2 worm cellular contexts compared by ENCODE assay signal in the genomic region with DNA sequence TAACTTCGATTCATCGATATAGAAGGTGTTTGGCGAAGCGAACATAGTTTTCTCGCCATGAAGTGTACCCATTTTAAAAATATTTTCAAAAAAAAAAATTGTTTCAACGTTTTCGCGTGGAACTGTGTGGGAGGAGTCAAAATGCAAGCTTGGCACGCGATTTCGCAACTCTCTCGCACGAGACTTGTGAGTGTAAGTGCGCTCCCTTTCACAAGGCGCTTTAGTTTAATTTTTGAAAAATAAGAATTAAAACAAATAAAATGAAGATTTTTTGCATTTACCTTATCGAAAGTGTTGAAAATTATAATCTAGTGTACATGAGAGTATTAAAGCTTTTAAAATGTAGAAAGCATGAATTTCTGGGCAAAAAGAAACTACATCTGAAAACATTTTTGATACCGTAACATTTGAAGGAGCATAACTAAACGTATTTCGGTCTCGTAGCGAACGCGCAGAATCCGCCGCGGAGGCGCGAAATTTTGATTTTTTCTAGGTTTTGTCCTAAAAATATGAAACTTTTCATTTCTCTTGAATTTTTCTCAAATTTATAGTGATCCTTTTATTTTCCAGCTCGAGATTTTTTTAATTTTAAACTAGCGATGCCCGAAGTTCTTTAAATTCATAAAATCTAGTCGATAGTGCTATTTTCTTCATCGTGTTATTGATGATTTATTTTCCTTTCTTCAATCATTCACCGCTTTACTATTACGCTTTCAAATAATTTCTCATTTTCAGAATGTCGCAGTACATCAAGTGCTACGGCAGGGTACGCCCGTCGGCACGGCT.
A peak's percentile ranks its signal among the peaks of the same experiment; 100 is the strongest.
TF ChIP-seq lines count a peak whose summit lies in the region.

A gene (minus strand): TSS at position 105 of the 786 bp plus-strand sequence.
A gene (plus strand): TSS at position 736 of the 786 bp plus-strand sequence.

TF ChIP-seq in whole organism, L4 larva, 104 proteins besides CTCF, POLR2A, EP300 and RAD21 (continued from another document):
- TF ChIP-seq tag-97 (GFP tag; IDR thresholded peaks at IDR 0.05; lab: Robert Waterston, UW) (no peak), ceh-82 (tag; optimal IDR thresholded peaks at IDR 0.05; lab: Kevin White, UChicago) (no peak), ceh-20 (GFP tag; IDR thresholded peaks at IDR 0.05; lab: Robert Waterston, UW) (peak; percentile 48; the same call in 1 of the 2 replicates), lin-29 (GFP tag; IDR thresholded peaks at IDR 0.05; lab: Robert Waterston, UW) (no peak), lim-7 (GFP tag; IDR thresholded peaks at IDR 0.05; lab: Robert Waterston, UW) (no peak), lsy-2 (tag; optimal IDR thresholded peaks at IDR 0.05; lab: Kevin White, UChicago) (peak; percentile 36 to 87), daf-12 (tag; optimal IDR thresholded peaks at IDR 0.05; lab: Kevin White, UChicago) (no peak), ces-1 (GFP tag; optimal IDR thresholded peaks at IDR 0.05; lab: Kevin White, UChicago) (no peak), nhr-42 (GFP tag; IDR thresholded peaks at IDR 0.05; lab: Robert Waterston, UW) (no peak), lin-1 (GFP tag; IDR thresholded peaks at IDR 0.05; lab: Robert Waterston, UW) (no peak), cey-2 (tag; optimal IDR thresholded peaks at IDR 0.05; lab: Kevin White, UChicago; ENCODE audit: borderline replicate concordance, insufficient read depth) (no peak), ceh-28 (tag; optimal IDR thresholded peaks at IDR 0.05; lab: Kevin White, UChicago) (no peak), tra-1 (GFP tag; IDR thresholded peaks at IDR 0.05; lab: Robert Waterston, UW) (no peak), lin-13 (GFP tag; optimal IDR thresholded peaks at IDR 0.05; lab: Kevin White, UChicago) (peak; percentile 75), arid-1 (GFP tag; conservative IDR thresholded peaks at IDR 0.05; lab: Robert Waterston, UW) (0 out of 2 replicates have a peak, but pooled peaks have one; percentile 8), dmd-8 (GFP tag; IDR thresholded peaks at IDR 0.05; lab: Robert Waterston, UW) (no peak), nhr-76 (tag; optimal IDR thresholded peaks at IDR 0.05; lab: Kevin White, UChicago) (no peak), daf-16 (GFP tag; optimal IDR thresholded peaks at IDR 0.05; lab: Kevin White, UChicago) (no peak), daf-16 (tag; optimal IDR thresholded peaks at IDR 0.05; lab: Kevin White, UChicago) (peak; percentile 58), T26A8.4 (GFP tag; IDR thresholded peaks at IDR 0.05; lab: Robert Waterston, UW) (peak; percentile 72), skn-1 (tag; optimal IDR thresholded peaks at IDR 0.05; lab: Kevin White, UChicago) (no peak), zip-11 (GFP tag; IDR thresholded peaks at IDR 0.05; lab: Robert Waterston, UW) (no peak), nhr-25 (tag; optimal IDR thresholded peaks at IDR 0.05; lab: Kevin White, UChicago; ENCODE audit: borderline replicate concordance, insufficient read depth) (peak; percentile 64), set-16 (GFP tag; IDR thresholded peaks at IDR 0.05; lab: Robert Waterston, UW) (no peak), ama-1 (optimal IDR thresholded peaks at IDR 0.05; lab: Kevin White, UChicago) (no peak), F37D6.2 (tag; optimal IDR thresholded peaks at IDR 0.05; lab: Kevin White, UChicago) (peak; percentile 9), unc-39 (tag; optimal IDR thresholded peaks at IDR 0.05; lab: Kevin White, UChicago) (no peak), unc-130 (GFP tag; optimal IDR thresholded peaks at IDR 0.05; lab: Kevin White, UChicago) (peak; percentile 91), snpc-1.2 (GFP tag; IDR thresholded peaks at IDR 0.05; lab: Robert Waterston, UW) (peak; percentile 95), daf-8 (GFP tag; IDR thresholded peaks at IDR 0.05; lab: Robert Waterston, UW) (no peak), mxl-2 (GFP tag; conservative IDR thresholded peaks at IDR 0.05; lab: Robert Waterston, UW) (no peak), Y48G9A.11 (GFP tag; IDR thresholded peaks at IDR 0.05; lab: Robert Waterston, UW) (peak; percentile 69; the same call in 1 of the 2 replicates), ctbp-1 (GFP tag; IDR thresholded peaks at IDR 0.05; lab: Robert Waterston, UW) (no peak), nhr-10 (tag; optimal IDR thresholded peaks at IDR 0.05; lab: Kevin White, UChicago) (no peak), hlh-30 (tag; optimal IDR thresholded peaks at IDR 0.05; lab: Kevin White, UChicago; ENCODE audit: insufficient read depth) (peak; percentile 91), dmd-9 (GFP tag; IDR thresholded peaks at IDR 0.05; lab: Robert Waterston, UW) (no peak), zfp-2 (tag; optimal IDR thresholded peaks at IDR 0.05; lab: Kevin White, UChicago) (peak; percentile 11), F49E8.2 (tag; optimal IDR thresholded peaks at IDR 0.05; lab: Kevin White, UChicago; ENCODE audit: borderline replicate concordance) (peak; percentile 96), nhr-28 (tag; optimal IDR thresholded peaks at IDR 0.05; lab: Kevin White, UChicago) (peak; percentile 60), egl-27 (tag; optimal IDR thresholded peaks at IDR 0.05; lab: Kevin White, UChicago) (no peak), lin-15B (tag; optimal IDR thresholded peaks at IDR 0.05; lab: Kevin White, UChicago) (peak; percentile 35), pqm-1 (tag; optimal IDR thresholded peaks at IDR 0.05; lab: Kevin White, UChicago) (no peak), T20F7.1 (GFP tag; optimal IDR thresholded peaks at IDR 0.05; lab: Kevin White, UChicago) (peak; percentile 72), zfp-3 (GFP tag; conservative IDR thresholded peaks at IDR 0.05; lab: Robert Waterston, UW) (0 out of 2 replicates have a peak, but pooled peaks have one; percentile 17), php-3 (GFP tag; IDR thresholded peaks at IDR 0.05; lab: Robert Waterston, UW) (no peak), nhr-77 (tag; optimal IDR thresholded peaks at IDR 0.05; lab: Kevin White, UChicago) (peak; percentile 56), nhr-6 (tag; optimal IDR thresholded peaks at IDR 0.05; lab: Kevin White, UChicago) (peak; percentile 86), dve-1 (tag; optimal IDR thresholded peaks at IDR 0.05; lab: Kevin White, UChicago; ENCODE audit: insufficient read depth) (peak; percentile 85), R02D3.7 (tag; optimal IDR thresholded peaks at IDR 0.05; lab: Kevin White, UChicago) (no peak), hlh-11 (tag; optimal IDR thresholded peaks at IDR 0.05; lab: Kevin White, UChicago) (peak; percentile 71), hmg-1.1 (GFP tag; IDR thresholded peaks at IDR 0.05; lab: Robert Waterston, UW) (peak; percentile 74)

TF ChIP-seq in whole organism, late embryonic, 69 proteins besides CTCF, POLR2A, EP300 and RAD21 (continued from another document):
- TF ChIP-seq lin-11 (tag; optimal IDR thresholded peaks at IDR 0.05; lab: Kevin White, UChicago) (peak; percentile 29), ceh-45 (GFP tag; IDR thresholded peaks at IDR 0.05; lab: Robert Waterston, UW) (0 out of 2 replicates have a peak, but pooled peaks have one; percentile 15), unc-42 (tag; optimal IDR thresholded peaks at IDR 0.05; lab: Kevin White, UChicago) (peak; percentile 45), ttx-3 (tag; optimal IDR thresholded peaks at IDR 0.05; lab: Kevin White, UChicago) (peak; percentile 44)
TF ChIP-seq in whole organism, late embryonic: peak in this region for 43.
